Fruit fly (Drosophila melanogaster) whole organism, embryonic: ENCODE measurements around the gene sti.

Experiments used
- Atf-2 ChIP-seq: fragments of 200-800 bp; sonication (Bioruptor generic); optimal IDR thresholded peaks from 2 replicates; lab custom pipeline; 2016; ENCODE audit warnings: missing biosample characterization, missing genetic modification characterization
- Bteb2 ChIP-seq: fragments of 200-800 bp; sonication (Bioruptor generic); optimal IDR thresholded peaks from 2 replicates; lab custom pipeline; 2016; ENCODE audit warnings: missing biosample characterization, missing genetic modification characterization
- CG10543 ChIP-seq: fragments of 200-800 bp; sonication (Bioruptor generic); optimal IDR thresholded peaks from 3 replicates; lab custom pipeline; 2017; ENCODE audit warnings: missing biosample characterization, mild to moderate bottlenecking, missing genetic modification characterization, moderate library complexity
- CG11093 ChIP-seq: fragments of 200-800 bp; sonication (Bioruptor generic); IDR thresholded peaks from 3 replicates; pipeline ENCODE4 v1.3.6; 2022; ENCODE audit warnings: missing biosample characterization, missing genetic modification characterization
- CG11696 ChIP-seq: fragments of 200-800 bp; sonication (Bioruptor generic); IDR thresholded peaks from 2 replicates; pipeline ENCODE4 v1.3.6; 2022; ENCODE audit warnings: missing biosample characterization, missing genetic modification characterization
- CG13894 ChIP-seq: fragments of 200-800 bp; sonication (Bioruptor generic); optimal IDR thresholded peaks from 3 replicates; lab custom pipeline; 2018; ENCODE audit warnings: missing biosample characterization, mild to moderate bottlenecking, missing genetic modification characterization, moderate library complexity
- CG14860 ChIP-seq: fragments of 200-800 bp; sonication (Bioruptor generic); IDR thresholded peaks from 3 replicates; pipeline ENCODE4 v1.3.6; 2022; ENCODE audit warnings: missing biosample characterization, missing genetic modification characterization; ENCODE audit not compliant: partially characterized antibody
- CG15269 ChIP-seq: fragments of 200-800 bp; sonication (Bioruptor generic); optimal IDR thresholded peaks from 2 replicates; lab custom pipeline; 2018; ENCODE audit warnings: missing biosample characterization, mild to moderate bottlenecking, missing genetic modification characterization, moderate library complexity
- CG16813 ChIP-seq: fragments of 200-800 bp; sonication (Bioruptor generic); IDR thresholded peaks from 3 replicates; pipeline ENCODE4 v1.3.6; 2022; ENCODE audit warnings: missing biosample characterization, missing genetic modification characterization; ENCODE audit not compliant: partially characterized antibody
- CG18011 ChIP-seq: fragments of 200-800 bp; sonication (Bioruptor generic); optimal IDR thresholded peaks from 2 replicates; lab custom pipeline; 2017; ENCODE audit warnings: missing biosample characterization, missing genetic modification characterization, mild to moderate bottlenecking, moderate library complexity, missing genotype
- CG1832 ChIP-seq: fragments of 200-800 bp; sonication (Bioruptor generic); optimal IDR thresholded peaks from 2 replicates; lab custom pipeline; 2017; ENCODE audit warnings: missing biosample characterization, mild to moderate bottlenecking, missing genetic modification characterization, inconsistent platforms
- CG30020 ChIP-seq: fragments of 200-800 bp; optimal IDR thresholded peaks from 2 replicates; lab custom pipeline; 2019; ENCODE audit warnings: missing biosample characterization, mild to moderate bottlenecking, missing genetic modification characterization, moderate library complexity
- CG32772 ChIP-seq: fragments of 200-800 bp; sonication (Bioruptor generic); IDR thresholded peaks from 2 replicates; pipeline ENCODE4 v1.3.6; 2022; ENCODE audit warnings: missing biosample characterization, missing genetic modification characterization
- CG3407 ChIP-seq: fragments of 200-800 bp; sonication (Bioruptor generic); optimal IDR thresholded peaks from 2 replicates; lab custom pipeline; 2018; ENCODE audit warnings: missing biosample characterization, mild to moderate bottlenecking, missing genetic modification characterization
- CG4820 ChIP-seq: fragments of 200-800 bp; sonication (Bioruptor generic); optimal IDR thresholded peaks from 3 replicates; lab custom pipeline; 2016; ENCODE audit warnings: missing biosample characterization, missing genetic modification characterization
- CG6791 ChIP-seq: fragments of 200-800 bp; sonication (Bioruptor generic); IDR thresholded peaks from 3 replicates; pipeline ENCODE4 v1.3.6; 2022; ENCODE audit warnings: missing biosample characterization, missing genetic modification characterization; ENCODE audit not compliant: partially characterized antibody
- CG8281 ChIP-seq: fragments of 200-800 bp; sonication (Bioruptor generic); optimal IDR thresholded peaks from 2 replicates; lab custom pipeline; 2018; ENCODE audit warnings: missing biosample characterization, mild to moderate bottlenecking, missing genetic modification characterization, moderate library complexity
- CG9797 ChIP-seq: fragments of 200-800 bp; sonication (Bioruptor generic); optimal IDR thresholded peaks from 3 replicates; lab custom pipeline; 2018; ENCODE audit warnings: missing biosample characterization, mild to moderate bottlenecking, missing genetic modification characterization
- CG9876 ChIP-seq: fragments of 200-800 bp; sonication (Bioruptor generic); optimal IDR thresholded peaks from 2 replicates; lab custom pipeline; 2016; ENCODE audit warnings: missing biosample characterization, missing genetic modification characterization
- Camta ChIP-seq: fragments of 200-800 bp; sonication (Bioruptor generic); optimal IDR thresholded peaks from 2 replicates; lab custom pipeline; 2016; ENCODE audit warnings: missing biosample characterization, missing genetic modification characterization
- E2f2 ChIP-seq: fragments of 200-800 bp; sonication (Bioruptor generic); IDR thresholded peaks from 2 replicates; pipeline ENCODE4 v1.3.6; 2022; ENCODE audit warnings: missing biosample characterization, missing genetic modification characterization
- Hmx ChIP-seq: fragments of 200-800 bp; sonication (Bioruptor generic); optimal IDR thresholded peaks from 2 replicates; lab custom pipeline; 2016; ENCODE audit warnings: missing biosample characterization, missing genetic modification characterization
- Hr3 ChIP-seq: fragments of 200-800 bp; sonication (Bioruptor generic); optimal IDR thresholded peaks from 3 replicates; lab custom pipeline; 2016; ENCODE audit warnings: missing biosample characterization, missing genetic modification characterization
- MTF-1 ChIP-seq: fragments of 200-800 bp; sonication (Bioruptor generic); optimal IDR thresholded peaks from 2 replicates; lab custom pipeline; 2018; ENCODE audit warnings: missing biosample characterization, mild to moderate bottlenecking, missing genetic modification characterization, borderline replicate concordance
- NfI ChIP-seq: fragments of 200-800 bp; sonication (Bioruptor generic); optimal IDR thresholded peaks from 3 replicates; lab custom pipeline; 2018; ENCODE audit warnings: missing biosample characterization, mild to moderate bottlenecking, missing genetic modification characterization, moderate library complexity
- Spps ChIP-seq: fragments of 200-800 bp; sonication (Bioruptor generic); optimal IDR thresholded peaks from 2 replicates; lab custom pipeline; 2018; ENCODE audit warnings: missing biosample characterization, mild to moderate bottlenecking, missing genetic modification characterization
- Taf1 ChIP-seq: fragments of 200-800 bp; sonication (Bioruptor generic); IDR thresholded peaks from 2 replicates; pipeline ENCODE4 v1.3.6; 2022; ENCODE audit warnings: missing biosample characterization, missing genetic modification characterization
- amos ChIP-seq: fragments of 200-800 bp; sonication (Bioruptor generic); IDR thresholded peaks from 2 replicates; pipeline ENCODE4 v1.3.6; 2022; ENCODE audit warnings: missing biosample characterization, missing genetic modification characterization; ENCODE audit not compliant: partially characterized antibody
- da ChIP-seq: fragments of 200-800 bp; sonication (Bioruptor generic); optimal IDR thresholded peaks from 2 replicates; lab custom pipeline; 2016; ENCODE audit warnings: missing biosample characterization, missing genetic modification characterization
- dysf ChIP-seq: fragments of 200-800 bp; sonication (Bioruptor generic); IDR thresholded peaks from 3 replicates; pipeline ENCODE4 v1.3.6; 2022; ENCODE audit warnings: missing biosample characterization, missing genetic modification characterization
- ems ChIP-seq: fragments of 200-800 bp; sonication (Bioruptor generic); optimal IDR thresholded peaks from 3 replicates; lab custom pipeline; 2016; ENCODE audit warnings: missing biosample characterization, missing genetic modification characterization
- gcm2 ChIP-seq: fragments of 200-800 bp; sonication (Bioruptor generic); optimal IDR thresholded peaks from 2 replicates; lab custom pipeline; 2016; ENCODE audit warnings: missing biosample characterization, missing genetic modification characterization
- gsb ChIP-seq: fragments of 200-800 bp; sonication (Bioruptor generic); IDR thresholded peaks from 2 replicates; pipeline ENCODE4 v1.3.6; 2022; ENCODE audit warnings: missing biosample characterization, missing genetic modification characterization
- gt ChIP-seq: fragments of 200-800 bp; sonication (Bioruptor generic); IDR thresholded peaks from 2 replicates; pipeline ENCODE4 v1.3.6; 2022; ENCODE audit warnings: missing biosample characterization, missing genetic modification characterization
- hb ChIP-seq: fragments of 200-800 bp; sonication (Bioruptor generic); IDR thresholded peaks from 3 replicates; pipeline ENCODE4 v1.3.6; 2022; ENCODE audit warnings: missing biosample characterization, missing genetic modification characterization; ENCODE audit not compliant: partially characterized antibody
- her ChIP-seq: fragments of 200-800 bp; sonication (Bioruptor generic); optimal IDR thresholded peaks from 2 replicates; lab custom pipeline; 2016; ENCODE audit warnings: missing biosample characterization, missing genetic modification characterization
- kay ChIP-seq: fragments of 200-800 bp; sonication (Bioruptor generic); optimal IDR thresholded peaks from 2 replicates; lab custom pipeline; 2016; ENCODE audit warnings: missing biosample characterization, missing genetic modification characterization
- ken ChIP-seq: fragments of 200-800 bp; sonication (Bioruptor generic); IDR thresholded peaks from 3 replicates; pipeline ENCODE4 v1.3.6; 2022; ENCODE audit warnings: missing biosample characterization, missing genetic modification characterization
- lilli ChIP-seq: fragments of 200-800 bp; sonication (Bioruptor generic); optimal IDR thresholded peaks from 3 replicates; lab custom pipeline; 2016; ENCODE audit warnings: missing biosample characterization, missing genetic modification characterization
- nerfin-1 ChIP-seq: fragments of 200-800 bp; sonication (Bioruptor generic); optimal IDR thresholded peaks from 3 replicates; lab custom pipeline; 2019; ENCODE audit warnings: missing biosample characterization, mild to moderate bottlenecking, missing genetic modification characterization, moderate library complexity
- p53 ChIP-seq: fragments of 200-800 bp; sonication (Bioruptor generic); optimal IDR thresholded peaks from 2 replicates; lab custom pipeline; 2016; ENCODE audit warnings: missing biosample characterization, missing genetic modification characterization
- pb ChIP-seq: fragments of 200-800 bp; sonication (Bioruptor generic); optimal IDR thresholded peaks from 3 replicates; lab custom pipeline; 2016; ENCODE audit warnings: missing biosample characterization, missing genetic modification characterization
- shn ChIP-seq: fragments of 200-800 bp; sonication (Bioruptor generic); optimal IDR thresholded peaks from 3 replicates; lab custom pipeline; 2016; ENCODE audit warnings: missing biosample characterization, missing genetic modification characterization
- slou ChIP-seq: fragments of 200-800 bp; sonication (Bioruptor generic); optimal IDR thresholded peaks from 3 replicates; lab custom pipeline; 2016; ENCODE audit warnings: missing biosample characterization, missing genetic modification characterization
- sug ChIP-seq: fragments of 200-800 bp; optimal IDR thresholded peaks from 2 replicates; lab custom pipeline; 2019; ENCODE audit warnings: missing biosample characterization, mild to moderate bottlenecking, missing genetic modification characterization, moderate library complexity
- tgo ChIP-seq: fragments of 200-800 bp; sonication (Bioruptor generic); IDR thresholded peaks from 3 replicates; pipeline ENCODE4 v1.3.6; 2022; ENCODE audit warnings: missing biosample characterization, missing genetic modification characterization
- tll ChIP-seq, 2 experiments: fragments of 200-800 bp in 1 of 2; fragments of >200 bp in 1 of 2; sonication (Bioruptor generic) in 1 of 2; optimal IDR thresholded peaks; 2 replicates each; lab custom pipeline; 2017 to 2019; ENCODE audit warnings: missing biosample characterization in 2 of 2, missing genetic modification characterization in 2 of 2, mild to moderate bottlenecking in 1 of 2, moderate library complexity in 1 of 2
- trem ChIP-seq: fragments of 200-800 bp; optimal IDR thresholded peaks from 3 replicates; lab custom pipeline; 2019; ENCODE audit warnings: missing biosample characterization, mild to moderate bottlenecking, missing genetic modification characterization, moderate library complexity
- tx ChIP-seq: fragments of 200-800 bp; sonication (Bioruptor generic); optimal IDR thresholded peaks from 2 replicates; lab custom pipeline; 2016; ENCODE audit warnings: missing biosample characterization, missing genetic modification characterization
- zen ChIP-seq: fragments of 200-800 bp; sonication (Bioruptor generic); optimal IDR thresholded peaks from 3 replicates; lab custom pipeline; 2018; ENCODE audit warnings: missing biosample characterization, mild to moderate bottlenecking, missing genetic modification characterization, moderate library complexity

sti gene

DNA sequence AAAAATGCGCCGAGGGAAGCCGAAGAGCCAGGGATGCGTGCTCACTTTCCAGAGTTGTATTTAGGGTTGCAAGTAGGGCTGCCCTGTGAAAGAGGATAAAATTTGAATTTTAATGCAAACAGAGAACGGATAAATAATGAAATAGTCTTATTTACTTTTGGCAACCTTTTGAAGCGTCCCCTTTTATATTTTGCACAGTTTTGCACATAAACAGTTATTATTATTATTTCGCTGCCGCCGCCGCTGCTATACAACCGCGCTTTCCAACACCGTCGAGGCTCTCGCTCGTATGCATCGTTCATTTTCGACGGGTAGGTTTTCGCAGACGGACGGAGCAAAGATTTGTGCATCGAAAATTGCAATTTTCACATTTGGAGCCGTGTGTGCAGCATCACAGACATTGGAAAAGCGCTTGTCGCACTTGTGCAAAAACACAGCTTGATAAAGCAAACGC is at the start of gene sti, which contains the start of gene tral (continued):
- peak; percentile 91 for TF ChIP-seq CG9876
- peak; percentile 88 for TF ChIP-seq p53 (GFP tag; lab: Kevin White, UChicago)
- TF ChIP-seq tx (GFP tag; lab: Kevin White, UChicago): peak; percentile 95
- TF ChIP-seq zen (tag; lab: Kevin White, UChicago): peak; percentile 82
- peak; percentile 91 for TF ChIP-seq ems (GFP tag; lab: Kevin White, UChicago)
- peak; percentile 91 for TF ChIP-seq Camta (GFP tag; lab: Kevin White, UChicago)
- TF ChIP-seq Taf1 (GFP tag; lab: Robert Waterston, UW): peak; percentile 73
- TF ChIP-seq nerfin-1 (tag; lab: Kevin White, UChicago): peak; percentile 81
- TF ChIP-seq amos: no peak; the same call in 1 of the 2 replicates
- peak; percentile 79 for TF ChIP-seq CG32772 (GFP tag; lab: Robert Waterston, UW)
- TF ChIP-seq kay (GFP tag; lab: Kevin White, UChicago): peak; percentile 83
- TF ChIP-seq CG10543: peak; percentile 96
- peak; percentile 70 for TF ChIP-seq Spps
- peak; percentile 57 for TF ChIP-seq gsb (GFP tag; lab: Robert Waterston, UW)
- peak; percentile 97 for TF ChIP-seq trem (tag; lab: Kevin White, UChicago)
- TF ChIP-seq CG3407 (GFP tag; lab: Kevin White, UChicago): peak; percentile 82
- peak; percentile 87 for TF ChIP-seq ken (GFP tag; lab: Robert Waterston, UW)
- peak; percentile 91 for TF ChIP-seq NfI (GFP tag; lab: Kevin White, UChicago)
- peak; percentile 55 for TF ChIP-seq Hmx (GFP tag; lab: Kevin White, UChicago)
- no peak for TF ChIP-seq CG6791 (GFP tag; lab: Robert Waterston, UW)
- TF ChIP-seq Bteb2 (GFP tag; lab: Kevin White, UChicago): peak; percentile 90
- peak; percentile 48 for TF ChIP-seq CG8281 (tag; lab: Kevin White, UChicago)
- peak; percentile 75 for TF ChIP-seq CG30020
- TF ChIP-seq slou (GFP tag; lab: Kevin White, UChicago): peak; percentile 87
- TF ChIP-seq CG11696 (GFP tag; lab: Robert Waterston, UW): peak; percentile 41; the same call in 1 of the 2 replicates
- TF ChIP-seq gt (GFP tag; lab: Robert Waterston, UW): peak; percentile 60; the same call in 1 of the 2 replicates
- peak; percentile 73 for TF ChIP-seq pb (GFP tag; lab: Kevin White, UChicago)
- peak; percentile 82 for TF ChIP-seq CG11093 (GFP tag; lab: Robert Waterston, UW)
- TF ChIP-seq MTF-1 (GFP tag; lab: Kevin White, UChicago): peak; percentile 4
- TF ChIP-seq gcm2 (GFP tag; lab: Kevin White, UChicago): peak; percentile 82
- peak; percentile 97 for TF ChIP-seq lilli (GFP tag; lab: Kevin White, UChicago)
- peak; percentile 99 for TF ChIP-seq E2f2 (GFP tag; lab: Robert Waterston, UW)
- TF ChIP-seq shn: peak; percentile 92
- peak; percentile 41; the same call in 1 of the 3 replicates for TF ChIP-seq CG16813 (GFP tag; lab: Robert Waterston, UW)
- peak; percentile 62 for TF ChIP-seq CG9797
- TF ChIP-seq tgo (GFP tag; lab: Robert Waterston, UW): peak; percentile 87
- TF ChIP-seq dysf: peak; percentile 82
- peak; percentile 87 for TF ChIP-seq Atf-2
- TF ChIP-seq CG14860: no peak
- TF ChIP-seq tll (GFP tag; optimal IDR thresholded peaks at IDR 0.05; lab: Kevin White, UChicago): no peak
- peak; percentile 88 for TF ChIP-seq CG13894
- TF ChIP-seq Hr3 (GFP tag; lab: Kevin White, UChicago): peak; percentile 94
- peak; percentile 91 for TF ChIP-seq sug (tag; lab: Kevin White, UChicago)
- peak; percentile 91 for TF ChIP-seq da (GFP tag; lab: Kevin White, UChicago)
- peak; percentile 82 for TF ChIP-seq CG18011
- peak; percentile 89 for TF ChIP-seq CG4820 (GFP tag; lab: Kevin White, UChicago)
- peak; percentile 87 for TF ChIP-seq her (GFP tag; lab: Kevin White, UChicago)
- no peak for TF ChIP-seq CG1832 (GFP tag; lab: Kevin White, UChicago)
- peak; percentile 80 for TF ChIP-seq CG15269 (tag; lab: Kevin White, UChicago)
- TF ChIP-seq hb (GFP tag; lab: Robert Waterston, UW): no peak
